Fruit fly (Drosophila melanogaster): Measurements from ENCODE around the gene CG17186.

Gene CG17186

dm6 chr3R:19846870-19847590 is 30.3 kb downstream of the CG17186 start, which contains the start of gene MICU3 (continued):
- TF ChIP-seq Six4 (GFP tag; optimal IDR thresholded peaks at IDR 0.05) (peak; percentile 69), CG18764 (GFP tag; optimal IDR thresholded peaks at IDR 0.05) (peak; percentile 67), CG1832 (GFP tag; optimal IDR thresholded peaks at IDR 0.05) (no peak), ro (GFP tag; IDR thresholded peaks at IDR 0.05) (no peak), Bteb2 (GFP tag; optimal IDR thresholded peaks at IDR 0.05) (peak; percentile 15), Dll (GFP tag; IDR thresholded peaks at IDR 0.05; ENCODE audit: partially characterized antibody) (peak; percentile 89), schlank (tag; optimal IDR thresholded peaks at IDR 0.05) (no peak), Dfd (GFP tag; optimal IDR thresholded peaks at IDR 0.05) (no peak), Chrac-16 (GFP tag; optimal IDR thresholded peaks at IDR 0.05) (peak; percentile 74), CG4820 (GFP tag; optimal IDR thresholded peaks at IDR 0.05) (peak; percentile 63), Dip2 (GFP tag; IDR thresholded peaks at IDR 0.05) (no peak), Lhr (GFP tag; optimal IDR thresholded peaks at IDR 0.05) (peak; percentile 28), cad (GFP tag; optimal IDR thresholded peaks at IDR 0.05) (no peak), wek (GFP tag; optimal IDR thresholded peaks at IDR 0.05) (no peak), CG12769 (tag; optimal IDR thresholded peaks at IDR 0.05) (peak; percentile 20), CG11695 (GFP tag; IDR thresholded peaks at IDR 0.05) (no peak), slp2 (GFP tag; optimal IDR thresholded peaks at IDR 0.05) (peak; percentile 47), Adf1 (GFP tag; IDR thresholded peaks at IDR 0.05) (no peak), cato (GFP tag; optimal IDR thresholded peaks at IDR 0.05; ENCODE audit: borderline replicate concordance) (peak; percentile 53), az2 (GFP tag; optimal IDR thresholded peaks at IDR 0.05) (peak; percentile 62), CG9215 (GFP tag; IDR thresholded peaks at IDR 0.05) (peak; percentile 68; the same call in 1 of the 2 replicates), Sox100B (GFP tag; optimal IDR thresholded peaks at IDR 0.05) (peak; percentile 51), sim (GFP tag; IDR thresholded peaks at IDR 0.05) (no peak), CG31365 (tag; optimal IDR thresholded peaks at IDR 0.05) (no peak), Fer1 (GFP tag; optimal IDR thresholded peaks at IDR 0.05) (peak; percentile 58), CG8388 (GFP tag; optimal IDR thresholded peaks at IDR 0.05) (peak; percentile 31), knrl (GFP tag; IDR thresholded peaks at IDR 0.05; ENCODE audit: partially characterized antibody) (peak; percentile 80), Bdp1 (GFP tag; optimal IDR thresholded peaks at IDR 0.05) (peak; percentile 65), H2.0 (GFP tag; IDR thresholded peaks at IDR 0.05) (peak; percentile 53; the same call in 1 of the 2 replicates), gcm (GFP tag; optimal IDR thresholded peaks at IDR 0.05) (no peak), CG8281 (tag; optimal IDR thresholded peaks at IDR 0.05) (peak; percentile 16), slbo (GFP tag; IDR thresholded peaks at IDR 0.05) (peak; percentile 83), Vsx1 (GFP tag; optimal IDR thresholded peaks at IDR 0.05) (no peak), Neu2 (GFP tag; optimal IDR thresholded peaks at IDR 0.05; ENCODE audit: borderline replicate concordance) (no peak), chn (GFP tag; optimal IDR thresholded peaks at IDR 0.05) (no peak), Nf-YA (GFP tag; IDR thresholded peaks at IDR 0.05) (no peak), CG32767 (GFP tag; IDR thresholded peaks at IDR 0.05) (no peak), BtbVII (GFP tag; optimal IDR thresholded peaks at IDR 0.05) (no peak), CG4282 (GFP tag; optimal IDR thresholded peaks at IDR 0.05) (peak; percentile 43), lmd (GFP tag; IDR thresholded peaks at IDR 0.05) (peak; percentile 63), CG12104 (GFP tag; optimal IDR thresholded peaks at IDR 0.05) (peak; percentile 44), CG31441 (GFP tag; IDR thresholded peaks at IDR 0.05) (peak; percentile 65), E2f2 (GFP tag; IDR thresholded peaks at IDR 0.05) (peak; percentile 89), br (optimal IDR thresholded peaks at IDR 0.05) (no peak), nom (GFP tag; optimal IDR thresholded peaks at IDR 0.05) (no peak), psq (GFP tag; optimal IDR thresholded peaks at IDR 0.05) (peak; percentile 9), CG14710 (tag; optimal IDR thresholded peaks at IDR 0.05) (peak; percentile 79), yki (optimal IDR thresholded peaks at IDR 0.05) (no peak), TFAM (GFP tag; optimal IDR thresholded peaks at IDR 0.05) (no peak), ase (GFP tag; IDR thresholded peaks at IDR 0.05) (0 out of 3 replicates have a peak, but pooled peaks have one; percentile 38), ems (GFP tag; optimal IDR thresholded peaks at IDR 0.05) (peak; percentile 47)

All from whole organism, embryonic.